Fruit fly (Drosophila melanogaster) whole organism, embryonic: ENCODE data around the gene klar.

Experiments used
- BEAF-32 ChIP-seq: fragments of 200-800 bp; sonication (Bioruptor generic); optimal IDR thresholded peaks from 3 replicates; lab custom pipeline; 2017; ENCODE audit warnings: missing biosample characterization, missing genetic modification characterization, mild to moderate bottlenecking, moderate library complexity, missing genetic modification reagents
- CG10321 ChIP-seq: fragments of 200-800 bp; sonication (Bioruptor generic); IDR thresholded peaks from 2 replicates; pipeline ENCODE4 v1.3.6; 2022; ENCODE audit warnings: missing biosample characterization, missing genetic modification characterization
- CG13894 ChIP-seq: fragments of 200-800 bp; sonication (Bioruptor generic); optimal IDR thresholded peaks from 3 replicates; lab custom pipeline; 2018; ENCODE audit warnings: missing biosample characterization, mild to moderate bottlenecking, missing genetic modification characterization, moderate library complexity
- CG16863 ChIP-seq: fragments of 200-800 bp; sonication (Bioruptor generic); optimal IDR thresholded peaks from 3 replicates; lab custom pipeline; 2016; ENCODE audit warnings: missing biosample characterization, missing genetic modification characterization
- CG1832 ChIP-seq: fragments of 200-800 bp; sonication (Bioruptor generic); optimal IDR thresholded peaks from 2 replicates; lab custom pipeline; 2017; ENCODE audit warnings: missing biosample characterization, mild to moderate bottlenecking, missing genetic modification characterization, inconsistent platforms
- CG30020 ChIP-seq: fragments of 200-800 bp; optimal IDR thresholded peaks from 2 replicates; lab custom pipeline; 2019; ENCODE audit warnings: missing biosample characterization, mild to moderate bottlenecking, missing genetic modification characterization, moderate library complexity
- CG30403 ChIP-seq: fragments of 200-800 bp; sonication (Bioruptor generic); optimal IDR thresholded peaks from 3 replicates; lab custom pipeline; 2016; ENCODE audit warnings: missing biosample characterization, missing genetic modification characterization
- CG32767 ChIP-seq: fragments of 200-800 bp; sonication (Bioruptor generic); IDR thresholded peaks from 2 replicates; pipeline ENCODE4 v1.3.6; 2022; ENCODE audit warnings: missing biosample characterization, missing genetic modification characterization
- CG6689 ChIP-seq: fragments of 200-800 bp; sonication (Bioruptor generic); IDR thresholded peaks from 2 replicates; pipeline ENCODE4 v1.3.6; 2022; ENCODE audit warnings: missing biosample characterization, missing genetic modification characterization
- CG9215 ChIP-seq: fragments of 200-800 bp; sonication (Bioruptor generic); IDR thresholded peaks from 2 replicates; pipeline ENCODE4 v1.3.6; 2022; ENCODE audit warnings: missing biosample characterization, missing genetic modification characterization
- CG9932 ChIP-seq: fragments of 200-800 bp; sonication (Bioruptor generic); IDR thresholded peaks from 2 replicates; pipeline ENCODE4 v1.3.6; 2022; ENCODE audit warnings: missing biosample characterization, missing genetic modification characterization
- CoRest ChIP-seq: fragments of 200-800 bp; sonication (Bioruptor generic); optimal IDR thresholded peaks from 3 replicates; lab custom pipeline; 2018; ENCODE audit warnings: missing biosample characterization, mild to moderate bottlenecking, missing genetic modification characterization, moderate library complexity
- D19A ChIP-seq: fragments of 200-800 bp; optimal IDR thresholded peaks from 3 replicates; lab custom pipeline; 2019; ENCODE audit warnings: missing biosample characterization, mild to moderate bottlenecking, missing genetic modification characterization, moderate library complexity
- D19B ChIP-seq: fragments of 200-800 bp; sonication (Bioruptor generic); optimal IDR thresholded peaks from 2 replicates; lab custom pipeline; 2017; ENCODE audit warnings: missing biosample characterization, mild to moderate bottlenecking, missing genetic modification characterization
- Deaf1 ChIP-seq: fragments of 200-800 bp; optimal IDR thresholded peaks from 3 replicates; lab custom pipeline; 2019; ENCODE audit warnings: missing biosample characterization, mild to moderate bottlenecking, missing genetic modification characterization, moderate library complexity
- Doc2 ChIP-seq: fragments of 200-800 bp; sonication (Bioruptor generic); IDR thresholded peaks from 2 replicates; pipeline ENCODE4 v1.3.6; 2022; ENCODE audit warnings: missing biosample characterization, missing genetic modification characterization
- Dref ChIP-seq: fragments of 200-800 bp; sonication (Bioruptor generic); IDR thresholded peaks from 2 replicates; pipeline ENCODE4 v1.3.6; 2022; ENCODE audit warnings: missing biosample characterization, missing genetic modification characterization
- HHEX ChIP-seq: fragments of 200-800 bp; sonication (Bioruptor generic); optimal IDR thresholded peaks from 3 replicates; lab custom pipeline; 2017; ENCODE audit warnings: missing biosample characterization, mild to moderate bottlenecking, missing genetic modification characterization, missing genetic modification reagents
- HmgZ ChIP-seq: fragments of 200-800 bp; sonication (Bioruptor generic); optimal IDR thresholded peaks from 2 replicates; lab custom pipeline; 2018; ENCODE audit warnings: missing biosample characterization, mild to moderate bottlenecking, missing genetic modification characterization
- Hr3 ChIP-seq: fragments of 200-800 bp; sonication (Bioruptor generic); optimal IDR thresholded peaks from 3 replicates; lab custom pipeline; 2016; ENCODE audit warnings: missing biosample characterization, missing genetic modification characterization
- Jarid2 ChIP-seq: fragments of 200-800 bp; sonication (Bioruptor generic); optimal IDR thresholded peaks from 3 replicates; lab custom pipeline; 2017; ENCODE audit warnings: mild to moderate bottlenecking, missing biosample characterization, missing genetic modification reagents, missing genetic modification characterization
- Nf-YA ChIP-seq: fragments of 200-800 bp; sonication (Bioruptor generic); IDR thresholded peaks from 2 replicates; pipeline ENCODE4 v1.3.6; 2022; ENCODE audit warnings: missing biosample characterization, missing genetic modification characterization
- Nf-YB ChIP-seq: fragments of 200-800 bp; sonication (Bioruptor generic); optimal IDR thresholded peaks from 3 replicates; lab custom pipeline; 2019; ENCODE audit warnings: missing biosample characterization, mild to moderate bottlenecking, missing genetic modification characterization, moderate library complexity
- Nf-YC ChIP-seq: fragments of 200-800 bp; optimal IDR thresholded peaks from 3 replicates; lab custom pipeline; 2019; ENCODE audit warnings: missing biosample characterization, mild to moderate bottlenecking, missing genetic modification characterization, moderate library complexity
- Pdp1 ChIP-seq, 2 experiments: fragments of 200-800 bp; sonication (Bioruptor generic); optimal IDR thresholded peaks; 3 replicates each; lab custom pipeline; 2016; ENCODE audit warnings: missing biosample characterization in 2 of 2, missing genetic modification characterization in 2 of 2, mild to moderate bottlenecking in 1 of 2, moderate library complexity in 1 of 2
- Ptx1 ChIP-seq: fragments of 200-800 bp; sonication (Bioruptor generic); IDR thresholded peaks from 2 replicates; pipeline ENCODE4 v1.3.6; 2022; ENCODE audit warnings: missing biosample characterization, missing genetic modification characterization
- Six4 ChIP-seq: fragments of 200-800 bp; sonication (Bioruptor generic); optimal IDR thresholded peaks from 2 replicates; lab custom pipeline; 2016; ENCODE audit warnings: missing biosample characterization, missing genetic modification characterization
- abd-A ChIP-seq: fragments of 200-800 bp; sonication (Bioruptor generic); optimal IDR thresholded peaks from 3 replicates; lab custom pipeline; 2019; ENCODE audit warnings: missing biosample characterization, mild to moderate bottlenecking, missing genetic modification characterization, moderate library complexity
- ara ChIP-seq: fragments of 200-800 bp; sonication (Bioruptor generic); IDR thresholded peaks from 2 replicates; pipeline ENCODE4 v1.3.6; 2022; ENCODE audit warnings: missing biosample characterization, missing genetic modification characterization
- ato ChIP-seq: fragments of 200-800 bp; sonication (Bioruptor generic); IDR thresholded peaks from 2 replicates; pipeline ENCODE4 v1.3.6; 2022; ENCODE audit warnings: missing biosample characterization, missing genetic modification characterization; ENCODE audit not compliant: partially characterized antibody
- cg ChIP-seq: fragments of 200-800 bp; sonication (Bioruptor generic); optimal IDR thresholded peaks from 3 replicates; lab custom pipeline; 2019; ENCODE audit warnings: missing biosample characterization, mild to moderate bottlenecking, missing genetic modification characterization, moderate library complexity
- croc ChIP-seq: fragments of 200-800 bp; sonication (Bioruptor generic); conservative IDR thresholded peaks from 3 replicates; pipeline ENCODE4 v1.3.6; 2022; ENCODE audit warnings: missing biosample characterization, missing genetic modification characterization
- crol ChIP-seq: fragments of 200-800 bp; sonication (Bioruptor generic); IDR thresholded peaks from 2 replicates; pipeline ENCODE4 v1.3.6; 2022; ENCODE audit warnings: missing biosample characterization, missing genetic modification characterization
- dati ChIP-seq: fragments of 200-800 bp; sonication (Bioruptor generic); IDR thresholded peaks from 2 replicates; pipeline ENCODE4 v1.3.6; 2022; ENCODE audit warnings: missing biosample characterization, missing genetic modification characterization
- disco-r ChIP-seq: fragments of 200-800 bp; sonication (Bioruptor generic); optimal IDR thresholded peaks from 2 replicates; lab custom pipeline; 2016; ENCODE audit warnings: missing biosample characterization, missing genetic modification characterization
- eve ChIP-seq, 2 experiments: fragments of >200 bp; optimal IDR thresholded peaks; 2 replicates each; lab custom pipeline; 2017; ENCODE audit warnings: missing biosample characterization in 2 of 2, missing genetic modification characterization in 2 of 2
- gce ChIP-seq: fragments of 200-800 bp; sonication (Bioruptor generic); IDR thresholded peaks from 3 replicates; pipeline ENCODE4 v1.3.6; 2022; ENCODE audit warnings: missing biosample characterization, missing genetic modification characterization
- insv ChIP-seq, 2 experiments: fragments of 200-800 bp; sonication (Bioruptor generic); optimal IDR thresholded peaks; 3 replicates each; lab custom pipeline; 2016 to 2018; ENCODE audit warnings: missing biosample characterization in 2 of 2, missing genetic modification characterization in 2 of 2
- jing ChIP-seq: fragments of 200-800 bp; sonication (Bioruptor generic); optimal IDR thresholded peaks from 2 replicates; lab custom pipeline; 2018; ENCODE audit warnings: missing biosample characterization, mild to moderate bottlenecking, missing genetic modification characterization
- jumu ChIP-seq: fragments of 200-800 bp; sonication (Bioruptor generic); optimal IDR thresholded peaks from 3 replicates; lab custom pipeline; 2016; ENCODE audit warnings: missing biosample characterization, missing genetic modification characterization
- onecut ChIP-seq: fragments of 200-800 bp; sonication (Bioruptor generic); IDR thresholded peaks from 2 replicates; pipeline ENCODE4 v1.3.6; 2022; ENCODE audit warnings: missing biosample characterization, missing genetic modification characterization
- sd ChIP-seq: fragments of 200-800 bp; sonication (Bioruptor generic); optimal IDR thresholded peaks from 3 replicates; lab custom pipeline; 2018; ENCODE audit warnings: missing biosample characterization, mild to moderate bottlenecking, missing genetic modification characterization, moderate library complexity
- sima ChIP-seq: fragments of 200-800 bp; sonication (Bioruptor generic); optimal IDR thresholded peaks from 2 replicates; lab custom pipeline; 2016; ENCODE audit warnings: missing biosample characterization, missing genetic modification characterization
- so ChIP-seq: fragments of 200-800 bp; sonication (Bioruptor generic); IDR thresholded peaks from 3 replicates; pipeline ENCODE4 v1.3.6; 2022; ENCODE audit warnings: missing biosample characterization, missing genetic modification characterization
- zf30C ChIP-seq: fragments of 200-800 bp; sonication (Bioruptor generic); optimal IDR thresholded peaks from 3 replicates; lab custom pipeline; 2018; ENCODE audit warnings: missing biosample characterization, mild to moderate bottlenecking, missing genetic modification characterization

Gene klar

DNA sequence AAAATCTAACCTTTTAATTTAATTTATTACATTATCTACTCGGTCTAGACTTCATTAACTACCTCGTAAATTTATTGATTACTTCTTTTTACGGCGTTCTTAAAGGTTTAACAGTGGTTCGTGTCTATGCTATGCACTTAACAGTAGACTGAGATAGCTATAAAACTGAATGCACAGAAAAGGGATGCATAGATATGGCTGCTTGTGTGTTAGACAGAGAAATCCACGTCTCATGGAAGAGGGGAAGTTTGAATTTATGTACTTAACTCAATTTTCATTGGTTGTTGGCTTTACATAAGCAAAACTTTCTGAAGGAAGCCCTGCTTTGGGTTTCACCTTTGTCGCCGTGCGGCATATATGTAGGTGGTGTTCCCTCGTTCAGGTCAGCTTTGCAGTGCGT, 107.8 kb downstream of the klar start (continued):
- TF ChIP-seq Nf-YA (GFP tag; lab: Robert Waterston, UW), result peak; percentile 78
- TF ChIP-seq Deaf1, result peak; percentile 31
- TF ChIP-seq crol (GFP tag; lab: Robert Waterston, UW), result peak; percentile 48; the same call in 1 of the 2 replicates
- peak; percentile 99 for TF ChIP-seq Nf-YB
- TF ChIP-seq eve (GFP tag; optimal IDR thresholded peaks at IDR 0.05; lab: Kevin White, UChicago), result peak in 1 of 2 experiments; percentile 5
- no peak for TF ChIP-seq Ptx1 (GFP tag; lab: Robert Waterston, UW)
- TF ChIP-seq jing, result peak; percentile 60
- no peak for TF ChIP-seq ato (GFP tag; lab: Robert Waterston, UW)
- peak; percentile 97 for TF ChIP-seq CG10321 (GFP tag; lab: Robert Waterston, UW)
- TF ChIP-seq CG9215 (GFP tag; lab: Robert Waterston, UW), result no peak
- TF ChIP-seq zf30C (GFP tag; lab: Kevin White, UChicago), result no peak
- peak; percentile 66 for TF ChIP-seq onecut (GFP tag; lab: Robert Waterston, UW)
- peak; percentile 50 for TF ChIP-seq CoRest
- no peak for TF ChIP-seq disco-r (GFP tag; lab: Kevin White, UChicago)
- TF ChIP-seq Six4 (GFP tag; lab: Kevin White, UChicago), result no peak
- no peak for TF ChIP-seq jumu (GFP tag; lab: Kevin White, UChicago)
- TF ChIP-seq BEAF-32 (GFP tag; lab: Kevin White, UChicago), result no peak
- TF ChIP-seq CG30020 (tag; lab: Kevin White, UChicago), result no peak
- TF ChIP-seq D19B (GFP tag; lab: Kevin White, UChicago), result no peak
- TF ChIP-seq HmgZ, result peak; percentile 17
- TF ChIP-seq cg, result peak; percentile 60
- no peak for TF ChIP-seq insv (GFP tag; optimal IDR thresholded peaks at IDR 0.05; lab: Kevin White, UChicago)
- no peak for TF ChIP-seq croc
- TF ChIP-seq sima (GFP tag; lab: Kevin White, UChicago), result no peak
- no peak for TF ChIP-seq D19A (tag; lab: Kevin White, UChicago)
- no peak for TF ChIP-seq Doc2 (GFP tag; lab: Robert Waterston, UW)
- no peak for TF ChIP-seq CG9932
- no peak for TF ChIP-seq dati (GFP tag; lab: Robert Waterston, UW)
- TF ChIP-seq CG1832 (GFP tag; lab: Kevin White, UChicago), result peak; percentile 91
- peak; percentile 84 for TF ChIP-seq abd-A (tag; lab: Kevin White, UChicago)
- TF ChIP-seq CG16863 (GFP tag; lab: Kevin White, UChicago), result no peak
- TF ChIP-seq Dref, result no peak
- TF ChIP-seq so (GFP tag; lab: Robert Waterston, UW), result no peak
- TF ChIP-seq Nf-YC (tag; lab: Kevin White, UChicago), result peak; percentile 100
- TF ChIP-seq Hr3 (GFP tag; lab: Kevin White, UChicago), result no peak
- peak; percentile 22 for TF ChIP-seq sd (tag; lab: Kevin White, UChicago)
- TF ChIP-seq HHEX, result no peak
- peak; percentile 59 for TF ChIP-seq CG32767
- no peak for TF ChIP-seq CG6689
- peak in 1 of 2 experiments; percentile 9 for TF ChIP-seq Pdp1 (GFP tag; optimal IDR thresholded peaks at IDR 0.05; lab: Kevin White, UChicago)
- TF ChIP-seq CG30403 (GFP tag; lab: Kevin White, UChicago), result no peak
- no peak for TF ChIP-seq ara (GFP tag; lab: Robert Waterston, UW)
- TF ChIP-seq Jarid2 (GFP tag; lab: Kevin White, UChicago), result peak; percentile 84
- TF ChIP-seq gce (GFP tag; lab: Robert Waterston, UW), result no peak
- no peak for TF ChIP-seq CG13894 (tag; lab: Kevin White, UChicago)
